Fruit fly (Drosophila melanogaster) whole organism, pupa: ENCODE results near the gene CG33235.

Source experiments
- CG10348 ChIP-seq: fragments of 200-800 bp; sonication (Bioruptor generic); IDR thresholded peaks from 2 replicates; pipeline ENCODE4 v1.3.6; 2022; ENCODE audit warnings: missing biosample characterization, missing genetic modification characterization
- CG12605 ChIP-seq: fragments of 200-800 bp; sonication (Bioruptor generic); IDR thresholded peaks from 2 replicates; pipeline ENCODE4 v1.3.6; 2022; ENCODE audit warnings: missing biosample characterization, missing genetic modification characterization
- CG13204 ChIP-seq: fragments of 200-800 bp; sonication (Bioruptor generic); optimal IDR thresholded peaks from 2 replicates; lab custom pipeline; 2018; ENCODE audit warnings: missing biosample characterization, mild to moderate bottlenecking, missing genetic modification characterization, moderate library complexity
- CG14655 ChIP-seq: fragments of 200-800 bp; sonication (Bioruptor generic); optimal IDR thresholded peaks from 3 replicates; lab custom pipeline; 2017; ENCODE audit warnings: mild to moderate bottlenecking, missing biosample characterization, missing genetic modification reagents, missing genetic modification characterization
- CG15710 ChIP-seq: fragments of 200-800 bp; sonication (Bioruptor generic); optimal IDR thresholded peaks from 2 replicates; lab custom pipeline; 2018; ENCODE audit warnings: missing biosample characterization, mild to moderate bottlenecking, missing genetic modification characterization, moderate library complexity
- CG17806 ChIP-seq: fragments of 200-800 bp; sonication (Bioruptor generic); optimal IDR thresholded peaks from 2 replicates; lab custom pipeline; 2018; ENCODE audit warnings: missing biosample characterization, mild to moderate bottlenecking, missing genetic modification characterization, moderate library complexity
- CG32121 ChIP-seq: fragments of 200-800 bp; sonication (Bioruptor generic); IDR thresholded peaks from 2 replicates; pipeline ENCODE4 v1.3.6; 2022; ENCODE audit warnings: missing biosample characterization, missing genetic modification characterization
- CG34367 ChIP-seq: fragments of 200-800 bp; sonication (Bioruptor generic); optimal IDR thresholded peaks from 2 replicates; lab custom pipeline; 2018; ENCODE audit warnings: missing biosample characterization, mild to moderate bottlenecking, missing genetic modification characterization
- CG4496 ChIP-seq: fragments of 200-800 bp; sonication (Bioruptor generic); IDR thresholded peaks from 3 replicates; pipeline ENCODE4 v1.3.6; 2022; ENCODE audit warnings: missing biosample characterization, missing genetic modification characterization
- CG8159 ChIP-seq: fragments of 200-800 bp; sonication (Bioruptor generic); optimal IDR thresholded peaks from 3 replicates; lab custom pipeline; 2018; ENCODE audit warnings: missing biosample characterization, mild to moderate bottlenecking, missing genetic modification characterization, moderate library complexity
- CG8301 ChIP-seq: fragments of 200-800 bp; sonication (Bioruptor generic); optimal IDR thresholded peaks from 2 replicates; lab custom pipeline; 2018; ENCODE audit warnings: missing biosample characterization, mild to moderate bottlenecking, missing genetic modification characterization
- CG9948 ChIP-seq: fragments of 200-800 bp; sonication (Bioruptor generic); optimal IDR thresholded peaks from 2 replicates; lab custom pipeline; 2018; ENCODE audit warnings: missing biosample characterization, mild to moderate bottlenecking, missing genetic modification characterization, moderate library complexity
- D1 ChIP-seq: fragments of 200-800 bp; sonication (Bioruptor generic); optimal IDR thresholded peaks from 2 replicates; lab custom pipeline; 2018; ENCODE audit warnings: missing biosample characterization, mild to moderate bottlenecking, missing genetic modification characterization, moderate library complexity
- EcR ChIP-seq: fragments of 200-800 bp; sonication (Bioruptor generic); optimal IDR thresholded peaks from 3 replicates; lab custom pipeline; 2019; ENCODE audit warnings: missing biosample characterization, missing genetic modification characterization, mild to moderate bottlenecking, moderate library complexity, missing genetic modification reagents
- Ets98B ChIP-seq: fragments of 200-800 bp; sonication (Bioruptor generic); IDR thresholded peaks from 2 replicates; pipeline ENCODE4 v1.3.6; 2022; ENCODE audit warnings: missing biosample characterization, missing genetic modification characterization
- Pif1A ChIP-seq: fragments of 200-800 bp; sonication (Bioruptor generic); optimal IDR thresholded peaks from 3 replicates; lab custom pipeline; 2016; ENCODE audit warnings: missing biosample characterization, missing genetic modification characterization
- Pif1B ChIP-seq: fragments of 200-800 bp; sonication (Bioruptor generic); optimal IDR thresholded peaks from 3 replicates; lab custom pipeline; 2016; ENCODE audit warnings: missing biosample characterization, missing genetic modification characterization
- Snoo ChIP-seq: fragments of 200-800 bp; sonication (Bioruptor generic); optimal IDR thresholded peaks from 3 replicates; lab custom pipeline; 2017; ENCODE audit warnings: missing biosample characterization, mild to moderate bottlenecking, missing genetic modification characterization, inconsistent platforms
- fd96Ca ChIP-seq: fragments of 200-800 bp; sonication (Bioruptor generic); IDR thresholded peaks from 3 replicates; pipeline ENCODE4 v1.3.6; 2022; ENCODE audit warnings: missing biosample characterization, missing genetic modification characterization
- gl ChIP-seq: fragments of 200-800 bp; sonication (Bioruptor generic); optimal IDR thresholded peaks from 2 replicates; lab custom pipeline; 2018; ENCODE audit warnings: missing biosample characterization, mild to moderate bottlenecking, missing genetic modification characterization
- rn ChIP-seq: fragments of 200-800 bp; sonication (Bioruptor generic); IDR thresholded peaks from 2 replicates; pipeline ENCODE4 v1.3.6; 2022; ENCODE audit warnings: missing biosample characterization, missing genetic modification characterization

CG33235 gene

DNA sequence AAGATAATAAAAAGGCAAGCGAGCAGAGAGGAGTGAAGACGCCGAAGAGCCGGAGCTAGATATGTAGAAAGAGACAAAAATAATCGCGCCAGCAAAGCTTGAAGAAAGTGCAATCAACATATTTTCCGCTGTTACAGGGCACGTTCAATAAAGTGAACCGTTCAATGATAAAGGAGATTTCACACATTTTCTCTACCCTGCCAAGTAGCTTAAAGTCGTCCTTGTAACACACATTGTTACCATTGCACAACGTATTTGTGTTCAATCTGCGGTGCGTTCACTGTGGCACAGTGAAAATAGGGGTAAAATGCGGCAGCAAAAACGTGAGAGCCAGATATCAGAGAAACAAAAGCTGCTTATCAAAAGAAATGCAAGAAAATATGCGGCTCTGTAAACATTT lies 8.1 kb upstream of the CG33235 start:
- TF ChIP-seq CG4496 (GFP tag; lab: Robert Waterston, UW) (peak; percentile 83), CG13204 (GFP tag; lab: Kevin White, UChicago) (peak; percentile 9), CG8301 (tag; lab: Kevin White, UChicago) (peak; percentile 65), Pif1A (GFP tag; lab: Kevin White, UChicago) (peak; percentile 77), CG10348 (GFP tag; lab: Robert Waterston, UW) (no peak), fd96Ca (GFP tag; lab: Robert Waterston, UW) (peak; percentile 82), D1 (tag; lab: Kevin White, UChicago) (no peak), Pif1B (peak; percentile 73), CG12605 (GFP tag; lab: Robert Waterston, UW) (0 out of 2 replicates have a peak, but pooled peaks have one; percentile 35), CG14655 (GFP tag; lab: Kevin White, UChicago) (peak; percentile 70), CG17806 (tag; lab: Kevin White, UChicago) (peak; percentile 59), rn (GFP tag; lab: Robert Waterston, UW) (0 out of 2 replicates have a peak, but pooled peaks have one; percentile 26), CG15710 (tag; lab: Kevin White, UChicago) (peak; percentile 68), EcR (GFP tag; lab: Kevin White, UChicago) (no peak), Ets98B (peak; percentile 81), CG34367 (tag; lab: Kevin White, UChicago) (peak; percentile 55), CG32121 (GFP tag; lab: Robert Waterston, UW) (peak; percentile 49), CG9948 (peak; percentile 48), CG8159 (tag; lab: Kevin White, UChicago) (peak; percentile 66), Snoo (tag; lab: Kevin White, UChicago) (peak; percentile 76), gl (tag; lab: Kevin White, UChicago) (no peak)
- TF ChIP-seq, all 21 proteins: peak for 17

DNA sequence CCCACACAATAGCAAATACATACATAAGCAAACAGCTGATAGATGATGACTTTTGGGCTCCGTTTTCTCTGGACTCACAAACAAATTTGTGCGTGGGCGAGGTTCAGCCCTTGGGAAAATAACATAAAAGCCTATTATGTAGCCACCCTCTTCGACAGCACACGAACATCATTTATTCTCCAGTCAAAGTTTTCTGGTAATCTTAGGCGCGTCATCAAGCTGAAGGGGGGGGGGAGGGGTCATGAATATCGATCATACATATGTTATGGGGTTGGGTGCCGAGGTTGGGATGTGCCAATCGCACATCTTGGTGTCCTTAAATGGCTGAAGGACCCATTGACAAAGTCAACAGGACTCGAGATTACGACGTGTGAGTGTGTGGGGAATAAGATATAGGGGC lies 6.8 kb upstream of the CG33235 start:
- TF ChIP-seq CG13204 (GFP tag; lab: Kevin White, UChicago) (no peak), gl (tag; lab: Kevin White, UChicago) (no peak), CG10348 (GFP tag; lab: Robert Waterston, UW) (no peak), CG34367 (tag; lab: Kevin White, UChicago) (no peak), Snoo (tag; lab: Kevin White, UChicago) (no peak), CG8159 (tag; lab: Kevin White, UChicago) (no peak), CG15710 (tag; lab: Kevin White, UChicago) (no peak), CG4496 (GFP tag; lab: Robert Waterston, UW) (no peak), Pif1A (GFP tag; lab: Kevin White, UChicago) (no peak), Pif1B (no peak), Ets98B (no peak), CG12605 (GFP tag; lab: Robert Waterston, UW) (no peak), CG32121 (GFP tag; lab: Robert Waterston, UW) (no peak), CG17806 (tag; lab: Kevin White, UChicago) (no peak), EcR (GFP tag; lab: Kevin White, UChicago) (no peak), CG14655 (GFP tag; lab: Kevin White, UChicago) (no peak), fd96Ca (GFP tag; lab: Robert Waterston, UW) (no peak)

DNA sequence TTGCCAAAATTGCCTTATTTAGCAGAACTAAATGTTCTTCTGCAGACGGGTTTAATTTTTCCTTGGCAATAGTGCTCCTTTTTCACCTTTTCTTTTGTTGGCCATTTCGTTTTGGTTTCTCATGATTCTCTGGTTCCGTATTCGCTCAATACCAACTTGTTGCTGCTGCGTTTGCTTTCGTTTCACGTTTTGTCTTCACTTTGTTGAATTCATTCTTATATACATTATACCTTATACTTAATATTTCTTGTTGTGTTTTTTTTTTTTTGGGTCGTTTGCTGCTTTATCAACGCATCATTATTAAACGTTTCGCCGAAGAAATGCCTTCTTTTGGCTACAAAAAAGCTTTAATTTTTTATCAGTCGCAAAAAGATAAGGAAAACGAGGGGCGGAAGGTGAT lies 4.9 kb upstream of the CG33235 start:
- TF ChIP-seq CG13204 (GFP tag; lab: Kevin White, UChicago), result no peak
- no peak for TF ChIP-seq rn (GFP tag; lab: Robert Waterston, UW)
- TF ChIP-seq CG9948, result no peak
- no peak for TF ChIP-seq CG10348 (GFP tag; lab: Robert Waterston, UW)
- no peak for TF ChIP-seq CG15710 (tag; lab: Kevin White, UChicago)
- no peak for TF ChIP-seq D1 (tag; lab: Kevin White, UChicago)
- TF ChIP-seq gl (tag; lab: Kevin White, UChicago), result no peak
- no peak for TF ChIP-seq Pif1B
- TF ChIP-seq CG12605 (GFP tag; lab: Robert Waterston, UW), result no peak

DNA sequence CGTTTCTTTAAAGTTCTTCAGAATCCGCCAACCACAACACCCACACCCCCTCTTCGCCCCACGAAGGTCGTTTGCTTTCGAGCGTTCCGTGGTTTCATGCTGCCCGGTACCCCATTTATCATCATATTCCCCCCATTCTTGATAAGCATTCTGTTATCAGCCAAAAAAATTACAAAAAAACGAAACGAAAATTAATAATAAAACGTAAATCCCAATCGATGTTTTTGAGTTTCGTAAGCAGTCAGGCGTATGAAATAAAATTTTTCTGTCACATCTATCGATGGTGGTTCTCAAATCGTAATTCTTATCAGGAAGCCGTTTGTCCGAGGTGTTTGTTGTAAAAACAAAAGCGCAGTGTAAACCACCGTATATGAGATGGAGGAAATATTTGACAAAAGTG lies 4.1 kb upstream of the CG33235 start:
- no peak for TF ChIP-seq CG10348 (GFP tag; lab: Robert Waterston, UW)
- TF ChIP-seq CG4496 (GFP tag; lab: Robert Waterston, UW), result no peak
- no peak for TF ChIP-seq CG8159 (tag; lab: Kevin White, UChicago)
- no peak for TF ChIP-seq Pif1B
- no peak for TF ChIP-seq Snoo (tag; lab: Kevin White, UChicago)
- TF ChIP-seq CG15710 (tag; lab: Kevin White, UChicago), result no peak
- TF ChIP-seq CG8301 (tag; lab: Kevin White, UChicago), result no peak
- no peak for TF ChIP-seq CG17806 (tag; lab: Kevin White, UChicago)
- TF ChIP-seq fd96Ca (GFP tag; lab: Robert Waterston, UW), result no peak
- TF ChIP-seq gl (tag; lab: Kevin White, UChicago), result no peak

DNA sequence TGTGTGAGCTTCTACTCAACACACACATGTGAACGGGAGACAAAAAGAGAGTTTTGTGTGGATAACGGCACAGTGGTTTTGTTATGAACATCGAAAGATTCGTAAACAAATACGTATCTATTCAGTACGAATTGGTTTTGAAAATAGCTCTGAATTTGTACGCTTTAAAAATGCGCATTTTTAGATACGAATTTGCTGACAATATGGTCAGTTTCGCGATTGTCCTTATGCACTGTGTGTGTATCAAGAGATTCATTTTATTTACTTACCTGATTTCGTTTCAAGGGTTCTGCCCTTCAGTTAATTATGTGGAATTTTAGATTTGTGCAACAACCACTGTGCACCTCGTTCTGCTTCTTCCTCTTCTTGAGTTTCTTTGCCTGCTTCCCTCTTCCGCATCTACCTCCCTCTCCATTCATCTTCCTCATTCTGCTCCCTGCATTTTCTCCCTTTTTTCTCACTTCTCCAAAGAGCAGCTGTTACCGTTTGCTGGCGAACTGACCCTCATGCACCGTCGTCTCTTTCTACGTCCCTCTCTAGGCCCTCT lies 3.4 kb upstream of the CG33235 start:
- TF ChIP-seq CG9948, result peak; percentile 95
- peak; percentile 88 for TF ChIP-seq gl (tag; lab: Kevin White, UChicago)
- peak; percentile 54; the same call in 1 of the 2 replicates for TF ChIP-seq Ets98B
- peak; percentile 93 for TF ChIP-seq Pif1B
- peak; percentile 87 for TF ChIP-seq D1 (tag; lab: Kevin White, UChicago)
- TF ChIP-seq CG17806 (tag; lab: Kevin White, UChicago), result peak; percentile 93
- peak; percentile 91 for TF ChIP-seq CG13204 (GFP tag; lab: Kevin White, UChicago)
- peak; percentile 62 for TF ChIP-seq EcR (GFP tag; lab: Kevin White, UChicago)
- peak; percentile 95 for TF ChIP-seq CG15710 (tag; lab: Kevin White, UChicago)
- no peak for TF ChIP-seq CG10348 (GFP tag; lab: Robert Waterston, UW)
- TF ChIP-seq Snoo (tag; lab: Kevin White, UChicago), result peak; percentile 94
- TF ChIP-seq rn (GFP tag; lab: Robert Waterston, UW), result peak; percentile 51
- TF ChIP-seq CG8301 (tag; lab: Kevin White, UChicago), result peak; percentile 92
- TF ChIP-seq CG8159 (tag; lab: Kevin White, UChicago), result peak; percentile 95
- TF ChIP-seq CG14655 (GFP tag; lab: Kevin White, UChicago), result peak; percentile 94
- peak; percentile 55; the same call in 1 of the 2 replicates for TF ChIP-seq CG32121 (GFP tag; lab: Robert Waterston, UW)
- peak; percentile 85 for TF ChIP-seq CG4496 (GFP tag; lab: Robert Waterston, UW)
- TF ChIP-seq CG34367 (tag; lab: Kevin White, UChicago), result peak; percentile 95
- peak; percentile 57; the same call in 1 of the 2 replicates for TF ChIP-seq CG12605 (GFP tag; lab: Robert Waterston, UW)
- TF ChIP-seq Pif1A (GFP tag; lab: Kevin White, UChicago), result peak; percentile 96
- TF ChIP-seq fd96Ca (GFP tag; lab: Robert Waterston, UW), result peak; percentile 80; the same call in 2 of the 3 replicates
- TF ChIP-seq, all 21 proteins: peak for 20
